Fruit fly (Drosophila melanogaster) Kc167 (cell line): Measurements from ENCODE around the gene fend.

ENCODE experiments used
- Myc ChIP-seq: fragments of >200 bp; optimal IDR thresholded peaks from 2 replicates; lab custom pipeline; 2017; ENCODE audit warnings: missing external identifiers
- Sin3A ChIP-seq: fragments of >200 bp; optimal IDR thresholded peaks from 2 replicates; lab custom pipeline; 2018; ENCODE audit warnings: missing external identifiers
- h ChIP-seq: fragments of >200 bp; optimal IDR thresholded peaks from 3 replicates; lab custom pipeline; 2018; ENCODE audit warnings: missing external identifiers
- insv ChIP-seq: fragments of >200 bp; optimal IDR thresholded peaks from 3 replicates; lab custom pipeline; 2018; ENCODE audit warnings: missing external identifiers
- psq ChIP-seq: fragments of >200 bp; optimal IDR thresholded peaks from 2 replicates; lab custom pipeline; 2017; ENCODE audit warnings: missing external identifiers
- ttk ChIP-seq: sonication (Bioruptor generic); optimal IDR thresholded peaks from 2 replicates; lab custom pipeline; 2017; ENCODE audit warnings: missing external identifiers

Gene fend

dm6 chrX:9130243-9130642 is 4.7 kb downstream of the fend start:
- TF ChIP-seq insv (lab: Kevin White, UChicago) (no peak), ttk (lab: Kevin White, UChicago) (no peak), h (lab: Kevin White, UChicago) (no peak), psq (no peak), Myc (no peak), Sin3A (lab: Kevin White, UChicago) (no peak)

DNA sequence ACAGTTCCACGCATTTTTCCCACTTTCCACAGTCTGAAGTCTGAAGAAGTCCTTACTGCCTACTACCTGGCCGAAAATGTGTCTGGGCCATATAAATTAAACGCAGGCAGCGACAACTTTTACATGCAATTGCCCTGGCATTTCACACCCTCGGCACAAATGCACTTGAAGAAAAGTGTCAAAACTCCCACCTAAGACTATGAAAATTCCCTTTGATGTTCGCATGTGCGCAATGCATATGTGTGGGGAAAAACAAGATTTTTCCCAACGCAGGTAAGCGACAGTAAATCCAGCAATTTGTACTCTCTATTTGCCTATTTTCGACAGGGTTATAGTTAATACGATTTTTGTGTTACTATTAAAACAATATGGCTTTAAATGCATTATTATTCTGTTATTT is 5.5 kb downstream of the fend start:
- TF ChIP-seq Myc (no peak), h (lab: Kevin White, UChicago) (no peak), Sin3A (lab: Kevin White, UChicago) (no peak), insv (lab: Kevin White, UChicago) (no peak), ttk (lab: Kevin White, UChicago) (no peak), psq (no peak)

- no peak for TF ChIP-seq psq
- no peak for TF ChIP-seq insv (lab: Kevin White, UChicago)
- no peak for TF ChIP-seq h (lab: Kevin White, UChicago)
- TF ChIP-seq ttk (lab: Kevin White, UChicago) = no peak
Measured at dm6 chrX:9128012-9128280, 7.0 kb downstream of the fend start.

DNA sequence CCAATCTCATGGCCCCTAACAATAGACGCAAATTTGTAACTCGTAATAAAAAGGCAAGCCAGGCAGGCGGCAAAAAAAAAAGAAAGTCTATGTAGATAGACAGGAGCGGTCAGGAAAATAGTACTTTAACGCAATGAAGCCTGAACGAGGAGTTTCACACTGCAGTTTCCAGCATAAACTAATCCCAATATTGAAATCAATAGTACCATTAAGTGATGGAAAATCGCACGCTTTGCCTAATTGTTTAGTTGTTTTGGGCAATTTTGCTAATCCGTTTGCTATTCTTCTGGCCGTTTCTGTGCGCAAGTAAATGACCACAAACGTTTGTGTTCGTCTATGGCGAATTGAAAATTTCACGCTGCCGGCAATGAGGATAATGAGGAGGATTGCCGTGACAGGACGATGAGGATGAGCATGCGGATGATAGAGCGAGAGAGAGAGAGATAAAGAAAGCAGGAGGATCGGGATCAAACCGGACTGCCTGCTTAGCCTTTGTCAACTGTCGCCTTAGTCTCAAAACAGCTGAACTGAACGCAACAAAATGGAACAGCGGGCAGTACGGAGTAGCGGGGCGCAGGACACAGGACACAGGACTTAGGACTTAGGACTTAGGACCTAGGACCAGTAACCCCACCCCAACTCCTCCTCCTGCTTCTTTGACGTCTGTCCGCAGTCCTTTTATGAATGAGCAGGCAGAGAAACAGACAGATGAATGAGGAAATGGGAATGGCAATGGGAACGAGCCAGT is 7.5 kb downstream of the fend start:
- TF ChIP-seq psq (no peak), insv (lab: Kevin White, UChicago) (no peak), Sin3A (lab: Kevin White, UChicago) (no peak), Myc (no peak), h (lab: Kevin White, UChicago) (no peak)

dm6 chrX:9122492-9122891 is 12.4 kb downstream of the fend start:
- TF ChIP-seq Myc (no peak), insv (lab: Kevin White, UChicago) (no peak), psq (no peak)

DNA sequence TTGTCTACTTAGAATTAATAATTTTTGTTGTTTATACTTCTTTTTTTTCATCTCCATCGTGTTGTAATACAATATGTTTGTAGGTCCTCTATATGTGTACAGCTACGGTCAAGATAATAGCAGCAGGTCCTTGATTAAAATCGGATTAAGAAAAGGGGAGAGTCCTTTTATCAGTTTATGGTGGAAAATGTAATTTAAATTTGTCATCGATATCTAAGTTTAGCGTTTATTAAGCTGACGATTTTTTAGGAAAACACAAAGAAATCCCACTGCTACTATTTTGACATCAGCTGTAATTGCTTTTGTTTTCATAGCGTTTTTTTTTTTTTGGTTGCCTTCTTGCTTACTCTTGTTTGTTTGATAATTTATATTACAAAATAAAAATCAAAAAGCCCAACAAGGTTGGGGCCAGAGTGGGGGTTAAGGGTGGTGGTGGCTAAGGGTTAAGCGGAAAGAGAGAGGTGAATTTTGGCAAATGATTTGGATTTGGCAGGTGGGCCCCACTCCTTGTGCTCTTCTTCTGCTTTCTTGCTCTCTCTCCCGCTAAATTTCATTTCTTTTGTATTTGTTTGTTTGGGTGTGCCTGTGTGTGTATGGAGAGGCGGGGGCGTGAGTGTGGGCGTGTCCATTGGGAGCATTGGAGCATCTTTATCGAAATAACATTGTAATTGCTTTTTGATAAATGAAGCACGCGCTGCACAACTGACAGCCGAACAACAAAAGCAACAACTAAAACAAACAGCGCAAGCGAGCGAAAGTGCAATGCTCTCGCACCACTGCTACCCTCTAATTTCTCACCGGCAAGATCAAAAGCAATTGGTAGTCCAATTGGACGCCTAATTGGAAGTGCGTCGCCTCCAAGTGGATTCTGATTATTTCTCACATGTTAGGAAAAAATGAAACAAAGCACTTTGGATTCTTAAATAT is 13.8 kb downstream of the fend start:
- no peak for TF ChIP-seq h (lab: Kevin White, UChicago)
- TF ChIP-seq Myc = no peak
- TF ChIP-seq Sin3A (lab: Kevin White, UChicago) = no peak
- TF ChIP-seq insv (lab: Kevin White, UChicago) = no peak
- no peak for TF ChIP-seq ttk (lab: Kevin White, UChicago)
- no peak for TF ChIP-seq psq

- no peak for TF ChIP-seq ttk (lab: Kevin White, UChicago)
- TF ChIP-seq psq = no peak
- TF ChIP-seq Sin3A (lab: Kevin White, UChicago) = no peak
- TF ChIP-seq insv (lab: Kevin White, UChicago) = no peak
- TF ChIP-seq Myc = no peak
- TF ChIP-seq h (lab: Kevin White, UChicago) = no peak
Measured at dm6 chrX:9119671-9120364, 15.1 kb downstream of the fend start.

- TF ChIP-seq Sin3A (lab: Kevin White, UChicago) = no peak
- no peak for TF ChIP-seq insv (lab: Kevin White, UChicago)
- no peak for TF ChIP-seq ttk (lab: Kevin White, UChicago)
- TF ChIP-seq psq = no peak
- TF ChIP-seq Myc = no peak
- TF ChIP-seq h (lab: Kevin White, UChicago) = no peak
Measured at dm6 chrX:9118961-9119633, 15.8 kb downstream of the fend start.

dm6 chrX:9117831-9118230 is 17.1 kb downstream of the fend start:
- TF ChIP-seq psq (no peak), insv (lab: Kevin White, UChicago) (no peak), ttk (lab: Kevin White, UChicago) (no peak)

DNA sequence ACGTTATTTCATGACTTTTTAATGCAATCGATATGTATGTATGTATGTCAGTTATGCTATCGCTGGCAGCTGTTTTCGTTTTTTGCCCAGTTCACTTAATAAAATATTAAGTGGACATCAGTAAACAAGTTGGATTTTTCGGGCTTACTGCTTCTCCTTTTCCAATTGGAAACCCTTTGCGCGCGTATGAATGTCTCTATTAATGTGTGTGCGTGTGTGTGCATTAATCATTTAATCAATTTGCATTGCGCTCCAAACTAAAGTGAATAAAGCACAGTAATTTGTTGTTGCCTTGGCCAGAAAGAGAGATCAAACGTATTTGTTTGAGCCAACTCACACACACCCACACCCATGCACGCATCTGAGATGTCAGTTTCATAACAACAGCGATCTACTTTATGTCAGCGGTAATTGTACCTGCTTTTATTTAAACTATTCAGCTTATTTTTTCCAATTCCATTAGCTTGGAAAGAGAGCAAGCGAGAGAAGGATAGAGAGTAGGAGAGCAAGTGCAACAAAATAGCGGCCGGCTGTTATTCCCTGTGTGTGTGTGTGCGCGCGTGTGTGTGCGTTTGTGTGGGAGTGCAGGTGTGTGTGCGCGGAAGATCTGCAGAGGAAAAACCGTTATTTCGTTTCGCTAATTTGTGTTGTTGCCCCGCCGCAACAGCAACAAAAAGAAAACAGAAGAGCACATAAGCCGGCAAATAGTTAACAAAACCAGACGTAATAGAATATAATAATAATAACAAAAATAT is 24.6 kb downstream of the fend start:
- TF ChIP-seq h (lab: Kevin White, UChicago) (no peak), insv (lab: Kevin White, UChicago) (no peak), psq (no peak)

DNA sequence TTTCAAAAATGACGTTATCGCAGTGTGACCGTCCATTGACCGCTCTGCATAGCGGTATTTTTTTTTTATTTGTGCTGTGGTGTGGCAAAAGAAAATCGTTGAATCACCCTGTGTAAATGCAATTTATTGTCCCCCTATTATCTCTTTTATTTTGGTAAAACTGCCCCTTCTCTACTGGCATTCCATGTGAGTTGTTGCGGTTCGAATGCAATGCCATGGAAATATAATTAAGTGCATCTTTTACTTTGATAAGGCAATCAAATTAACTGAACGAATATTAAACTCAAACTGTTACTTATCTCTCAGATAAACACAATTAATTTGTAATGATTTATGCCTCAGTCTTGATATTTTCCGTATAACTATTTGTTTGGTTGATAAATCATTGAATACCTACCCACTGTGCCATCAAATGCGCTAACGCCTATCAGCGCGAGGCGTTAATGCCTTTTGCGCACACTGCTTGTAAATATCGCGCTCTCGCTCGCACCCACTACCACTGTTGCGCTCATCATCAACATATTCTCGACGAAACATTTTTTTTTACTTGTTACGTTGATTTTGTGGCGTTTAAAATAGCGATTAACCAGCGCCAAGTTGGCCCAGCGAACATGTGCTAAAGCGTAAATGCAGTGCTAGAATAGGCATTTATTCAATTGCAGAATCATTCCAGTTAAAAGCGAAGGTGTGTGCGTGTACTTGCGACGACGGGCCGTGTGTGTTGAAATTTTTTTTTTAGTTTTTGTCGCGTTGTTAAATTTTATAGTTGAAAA is 25.6 kb downstream of the fend start:
- TF ChIP-seq h (lab: Kevin White, UChicago) = no peak
- no peak for TF ChIP-seq insv (lab: Kevin White, UChicago)
- no peak for TF ChIP-seq psq
